Worm (Caenorhabditis elegans) whole organism, midembryonic: ENCODE data around the gene W04G3.12.

Source experiments
- T22C8.4 ChIP-seq: fragments of 200-800 bp; sonication (Bioruptor generic); IDR thresholded peaks from 2 replicates; pipeline ENCODE4 v1.3.6; 2022; ENCODE audit warnings: missing genetic modification characterization, missing compliant biosample characterization
- cog-1 ChIP-seq: sonication (generic microtip); optimal IDR thresholded peaks from 2 replicates; lab custom pipeline; 2016; ENCODE audit warnings: missing genetic modification characterization, missing compliant biosample characterization
- flt-1 ChIP-seq: fragments of 200-800 bp; sonication (Bioruptor generic); IDR thresholded peaks from 2 replicates; pipeline ENCODE4 v1.3.6; 2022; ENCODE audit warnings: missing genetic modification characterization, missing compliant biosample characterization
- klf-2 ChIP-seq: fragments of 200-800 bp; sonication (Bioruptor generic); conservative IDR thresholded peaks from 2 replicates; pipeline ENCODE4 v1.3.6; 2022; ENCODE audit warnings: missing genetic modification reagents, missing genetic modification characterization, missing compliant biosample characterization
- med-1 ChIP-seq: sonication (generic microtip); optimal IDR thresholded peaks from 2 replicates; lab custom pipeline; 2017; ENCODE audit warnings: missing genetic modification characterization, mild to moderate bottlenecking, missing compliant biosample characterization, antibody characterized with exemption, missing genetic modification reagents; ENCODE audit not compliant: insufficient read depth
- ref-1 ChIP-seq: fragments of 200-800 bp; sonication (Bioruptor generic); conservative IDR thresholded peaks from 2 replicates; pipeline ENCODE4 v1.3.6; 2022; ENCODE audit warnings: missing genetic modification reagents, missing genetic modification characterization, missing compliant biosample characterization
- tab-1 ChIP-seq: fragments of 200-800 bp; sonication (Bioruptor generic); IDR thresholded peaks from 2 replicates; pipeline ENCODE4 v1.3.6; 2022; ENCODE audit warnings: missing genetic modification characterization, missing compliant biosample characterization
- ztf-23 ChIP-seq: fragments of 200-800 bp; sonication (Bioruptor generic); IDR thresholded peaks from 2 replicates; pipeline ENCODE4 v1.3.6; 2022; ENCODE audit warnings: missing genetic modification reagents, missing genetic modification characterization, missing compliant biosample characterization
- ztf-29 ChIP-seq: fragments of 200-800 bp; sonication (Bioruptor generic); IDR thresholded peaks from 2 replicates; pipeline ENCODE4 v1.3.6; 2022; ENCODE audit warnings: missing genetic modification reagents, missing genetic modification characterization, missing compliant biosample characterization

W04G3.12 gene

DNA sequence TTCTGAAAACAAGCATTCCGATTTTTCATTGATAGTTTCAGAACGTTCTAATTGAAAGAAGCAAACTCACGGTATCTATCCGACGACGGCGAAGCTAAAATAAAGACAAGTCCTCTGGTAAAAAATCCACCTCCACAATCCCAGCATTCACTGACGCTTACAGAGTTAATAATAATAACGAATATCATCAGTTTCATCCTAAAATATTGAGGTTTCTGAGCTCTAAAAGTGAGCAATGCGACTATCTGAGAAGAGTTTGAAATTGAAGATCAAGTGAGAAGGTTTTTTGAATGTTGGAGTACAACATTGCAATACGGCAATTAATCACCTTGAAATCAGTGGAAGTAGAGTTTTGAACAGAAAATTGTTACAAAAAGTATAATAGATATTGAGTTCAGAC is at the start of gene W04G3.12:
W04G3.12 (minus strand) TSS at position 311 of the 400 bp plus-strand sequence.
- TF ChIP-seq tab-1 (no peak), ztf-23 (GFP tag; lab: Robert Waterston, UW) (no peak), klf-2 (no peak), med-1 (GFP tag; lab: Kevin White, UChicago) (no peak), flt-1 (no peak)

DNA sequence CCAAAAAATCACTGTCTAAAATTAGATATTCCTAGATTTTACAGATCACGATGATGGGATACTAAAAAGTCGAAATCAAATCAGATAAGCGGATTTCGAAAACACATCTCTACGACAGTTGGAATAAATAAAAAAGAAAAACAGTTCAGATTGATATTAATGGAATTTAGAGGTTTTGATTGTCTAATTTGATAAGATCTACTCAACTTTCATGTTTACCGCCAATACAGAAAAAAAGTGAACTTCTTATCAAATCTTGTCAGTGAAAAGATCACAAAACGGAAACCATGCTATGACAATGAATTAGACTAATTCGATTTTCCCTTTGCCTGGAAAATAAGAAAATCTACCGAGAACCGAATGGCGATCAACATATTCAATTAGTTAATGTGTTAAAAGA is 49.7 kb upstream of the W04G3.12 start:
- TF ChIP-seq T22C8.4 (GFP tag; lab: Robert Waterston, UW), result no peak

DNA sequence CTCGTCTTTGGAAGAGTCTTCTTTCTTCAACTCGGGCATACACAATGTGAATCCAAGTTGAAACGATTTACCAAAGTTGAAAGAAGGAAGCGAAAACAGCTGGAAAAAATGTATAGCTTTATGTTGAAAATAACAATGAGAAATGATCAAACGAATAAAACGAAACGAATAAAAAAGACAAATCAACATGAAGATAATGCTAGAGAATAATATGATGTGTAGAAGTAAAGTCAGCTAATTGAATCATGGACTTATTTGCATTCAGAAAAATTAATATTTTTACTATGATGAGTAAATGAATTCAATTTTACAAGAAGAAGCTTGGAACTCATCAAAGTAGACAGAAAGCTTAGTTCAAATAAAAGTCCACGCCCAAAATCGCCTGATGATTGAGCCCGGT is 48.9 kb upstream of the W04G3.12 start, which contains the start of gene alr-1:
alr-1 (minus strand) TSS at position 101 of the 400 bp plus-strand sequence.
- TF ChIP-seq ref-1 (GFP tag; lab: Robert Waterston, UW) (no peak), cog-1 (tag; lab: Kevin White, UChicago) (no peak), T22C8.4 (GFP tag; lab: Robert Waterston, UW) (no peak), ztf-23 (GFP tag; lab: Robert Waterston, UW) (no peak), flt-1 (no peak), ztf-29 (GFP tag; lab: Robert Waterston, UW) (no peak), klf-2 (no peak), med-1 (GFP tag; lab: Kevin White, UChicago) (no peak), tab-1 (no peak)

DNA sequence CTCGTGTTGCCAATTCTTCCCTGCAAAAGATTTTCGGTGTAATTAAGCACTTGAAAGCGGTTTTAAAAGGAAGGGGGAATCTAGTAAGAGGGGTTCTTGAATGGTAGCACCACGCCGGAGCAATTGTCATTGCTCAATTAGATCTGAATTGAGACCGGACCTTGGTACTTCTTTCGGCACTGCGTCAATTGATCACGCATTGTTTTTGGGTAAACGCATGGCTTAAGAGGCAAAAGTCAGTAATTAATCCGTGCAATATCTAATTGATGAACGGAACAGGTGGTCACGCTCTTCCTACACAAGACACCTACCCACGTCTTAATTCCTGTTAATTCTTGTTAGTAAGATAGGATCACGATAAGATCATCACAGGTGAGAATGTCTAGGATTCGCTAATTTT is 47.4 kb upstream of the W04G3.12 start:
- TF ChIP-seq ztf-29 (GFP tag; lab: Robert Waterston, UW) (no peak), ref-1 (GFP tag; lab: Robert Waterston, UW) (no peak), ztf-23 (GFP tag; lab: Robert Waterston, UW) (no peak), med-1 (GFP tag; lab: Kevin White, UChicago) (no peak), klf-2 (no peak), flt-1 (no peak), T22C8.4 (GFP tag; lab: Robert Waterston, UW) (no peak), cog-1 (tag; lab: Kevin White, UChicago) (no peak), tab-1 (no peak)

DNA sequence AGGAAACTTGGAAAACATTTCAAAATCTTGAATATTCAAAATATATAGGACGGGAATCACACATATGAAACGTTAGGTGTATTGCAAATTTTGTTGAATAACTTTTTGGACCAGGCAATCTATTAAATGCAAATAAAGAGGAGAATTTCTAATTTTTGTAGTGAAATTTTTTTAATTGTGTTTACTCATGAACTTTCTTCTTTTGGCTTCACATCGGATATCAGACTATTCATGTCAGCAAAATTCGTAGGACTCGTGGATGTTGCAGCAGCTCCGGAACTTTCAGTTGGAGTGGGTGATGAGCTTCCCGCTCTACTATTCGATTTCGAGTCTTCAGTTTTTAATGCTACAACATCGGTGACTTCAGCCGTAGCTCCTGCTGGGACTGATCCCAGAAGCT is 45.8 kb upstream of the W04G3.12 start:
- TF ChIP-seq med-1 (GFP tag; lab: Kevin White, UChicago) (no peak), ztf-23 (GFP tag; lab: Robert Waterston, UW) (no peak), ztf-29 (GFP tag; lab: Robert Waterston, UW) (no peak), cog-1 (tag; lab: Kevin White, UChicago) (no peak), T22C8.4 (GFP tag; lab: Robert Waterston, UW) (no peak), tab-1 (no peak), flt-1 (no peak), ref-1 (GFP tag; lab: Robert Waterston, UW) (no peak), klf-2 (no peak)

DNA sequence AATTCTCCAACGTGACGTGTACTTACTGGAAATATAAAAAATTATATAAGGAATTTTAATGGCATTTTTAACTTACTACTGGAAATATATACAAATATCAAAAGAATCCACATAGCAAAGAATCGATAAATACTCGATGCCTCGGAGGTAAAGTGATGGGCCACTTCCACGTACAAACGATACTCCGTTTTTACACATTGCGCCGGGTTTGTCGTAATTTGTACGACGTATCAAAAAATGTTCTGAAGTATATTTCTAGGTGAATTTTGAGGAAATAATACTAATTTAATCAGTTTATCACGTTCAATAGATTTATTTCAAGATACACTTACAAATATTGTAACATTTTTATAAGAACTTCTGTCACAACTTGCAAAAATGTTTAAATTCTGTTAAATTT is 44.2 kb upstream of the W04G3.12 start, which contains the start of gene R08B4.3:
R08B4.3 (minus strand) TSS at position 198 of the 400 bp plus-strand sequence.
- TF ChIP-seq ztf-23 (GFP tag; lab: Robert Waterston, UW) (no peak), tab-1 (no peak), klf-2 (no peak), T22C8.4 (GFP tag; lab: Robert Waterston, UW) (no peak), med-1 (GFP tag; lab: Kevin White, UChicago) (no peak), ztf-29 (GFP tag; lab: Robert Waterston, UW) (no peak), cog-1 (tag; lab: Kevin White, UChicago) (no peak), flt-1 (no peak), ref-1 (GFP tag; lab: Robert Waterston, UW) (no peak)

DNA sequence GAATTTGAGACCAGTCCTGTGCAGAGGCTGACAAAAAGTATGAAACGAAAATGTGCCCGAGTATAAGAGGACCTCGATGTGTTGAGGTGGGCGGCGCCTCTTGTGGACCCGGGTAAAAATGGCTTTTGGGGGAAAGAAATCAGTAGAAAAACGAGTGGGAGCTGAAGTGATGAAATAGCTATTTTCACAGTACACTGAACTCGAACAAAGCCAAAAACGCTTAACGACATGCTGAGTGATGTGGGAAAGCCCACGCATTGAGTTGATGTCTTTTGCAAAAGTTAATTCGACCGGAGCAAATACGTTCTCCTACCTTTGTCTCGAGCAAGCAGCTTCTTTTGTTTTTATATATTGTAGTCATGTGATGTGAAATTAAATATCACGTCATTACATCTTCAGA is 40.1 kb upstream of the W04G3.12 start, which contains the start of gene nlp-66:
nlp-66 (minus strand) TSS at position 101 of the 400 bp plus-strand sequence.
- TF ChIP-seq med-1 (GFP tag; lab: Kevin White, UChicago), result no peak
- TF ChIP-seq ztf-23 (GFP tag; lab: Robert Waterston, UW), result no peak
- no peak for TF ChIP-seq flt-1
- TF ChIP-seq klf-2, result no peak
- no peak for TF ChIP-seq tab-1
- TF ChIP-seq cog-1 (tag; lab: Kevin White, UChicago), result no peak
- no peak for TF ChIP-seq ztf-29 (GFP tag; lab: Robert Waterston, UW)
- no peak for TF ChIP-seq T22C8.4 (GFP tag; lab: Robert Waterston, UW)
- no peak for TF ChIP-seq ref-1 (GFP tag; lab: Robert Waterston, UW)

DNA sequence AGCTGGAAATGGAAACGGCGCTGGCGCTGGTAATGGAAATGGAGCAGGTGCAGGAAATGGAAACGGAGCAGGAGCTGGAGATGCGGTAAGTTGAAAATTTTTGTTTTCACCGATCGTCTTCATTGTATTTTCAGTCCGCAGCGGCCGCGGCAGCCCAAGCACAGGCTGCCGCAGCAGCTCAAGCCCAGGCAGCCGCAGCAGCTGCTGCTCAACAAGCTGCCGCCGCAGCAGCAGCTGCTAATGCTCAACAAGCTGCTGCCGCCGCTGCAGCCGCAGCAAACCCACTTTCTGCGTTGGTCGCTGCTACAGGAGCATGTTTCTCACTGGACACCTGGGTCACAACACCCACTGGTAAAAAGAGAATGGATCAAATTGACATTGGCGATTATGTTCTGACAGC is 37.8 kb upstream of the W04G3.12 start:
- no peak for TF ChIP-seq klf-2
- TF ChIP-seq tab-1, result no peak
- TF ChIP-seq ztf-23 (GFP tag; lab: Robert Waterston, UW), result no peak

DNA sequence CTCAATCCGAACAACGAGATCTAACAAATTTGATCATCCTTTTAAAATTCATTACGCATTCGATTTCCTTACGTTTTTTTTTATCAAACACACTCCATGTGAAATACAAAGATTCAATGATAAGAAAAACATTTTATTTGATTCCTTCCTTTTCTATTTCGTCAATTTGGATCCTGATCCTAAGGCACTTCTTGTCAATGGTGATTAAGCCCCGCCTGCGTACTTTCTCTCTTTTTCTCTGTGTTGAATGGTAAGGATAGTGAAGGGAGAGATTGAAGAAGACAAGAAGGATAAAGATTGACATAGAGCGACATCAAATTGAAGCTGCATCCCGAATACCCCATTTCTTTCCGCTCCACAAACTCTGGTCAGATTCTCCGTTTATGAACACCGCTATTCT is 32.6 kb upstream of the W04G3.12 start, which contains the start of gene grd-1:
grd-1 (plus strand) TSS at position 241 of the 400 bp plus-strand sequence.
- no peak for TF ChIP-seq klf-2
- no peak for TF ChIP-seq ztf-29 (GFP tag; lab: Robert Waterston, UW)
- TF ChIP-seq flt-1, result no peak
- TF ChIP-seq ztf-23 (GFP tag; lab: Robert Waterston, UW), result no peak
- TF ChIP-seq cog-1 (tag; lab: Kevin White, UChicago), result no peak
- TF ChIP-seq ref-1 (GFP tag; lab: Robert Waterston, UW), result no peak
- TF ChIP-seq med-1 (GFP tag; lab: Kevin White, UChicago), result no peak
- TF ChIP-seq tab-1, result no peak
- no peak for TF ChIP-seq T22C8.4 (GFP tag; lab: Robert Waterston, UW)

DNA sequence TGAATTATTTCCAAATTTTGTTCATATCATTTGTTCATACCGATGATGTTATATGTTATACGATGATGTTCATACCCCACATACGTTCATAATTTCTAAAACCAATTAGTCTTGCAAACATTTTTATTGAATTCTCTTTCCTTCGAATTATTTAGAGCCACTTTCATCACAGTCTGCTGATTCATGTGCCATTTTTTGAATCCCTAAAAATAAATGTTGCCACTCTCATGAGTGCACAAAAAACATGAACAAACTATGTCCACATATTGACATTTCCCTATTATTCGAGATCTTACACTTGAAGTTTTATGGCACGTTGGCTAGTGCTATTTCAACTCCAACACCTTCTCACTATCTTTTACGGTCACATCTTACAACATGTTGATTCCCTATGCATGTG is 30.5 kb upstream of the W04G3.12 start, which contains the start of gene clc-17:
clc-17 (plus strand) TSS at position 301 of the 400 bp plus-strand sequence.
- no peak for TF ChIP-seq flt-1
- no peak for TF ChIP-seq klf-2
- no peak for TF ChIP-seq cog-1 (tag; lab: Kevin White, UChicago)
- no peak for TF ChIP-seq ztf-29 (GFP tag; lab: Robert Waterston, UW)
- no peak for TF ChIP-seq T22C8.4 (GFP tag; lab: Robert Waterston, UW)
- no peak for TF ChIP-seq ztf-23 (GFP tag; lab: Robert Waterston, UW)
